Worm (Caenorhabditis elegans) whole organism, L2 larva: ENCODE data around the gene W04D2.4.

Experiments
- Y55F3AM.14 ChIP-seq: fragments of 200-800 bp; sonication (Bioruptor generic); optimal IDR thresholded peaks from 2 replicates; lab custom pipeline; 2018; ENCODE audit warnings: mild to moderate bottlenecking, missing genetic modification characterization, missing compliant biosample characterization
- blmp-1 ChIP-seq: sonication (generic microtip); optimal IDR thresholded peaks from 2 replicates; lab custom pipeline; 2017; ENCODE audit warnings: missing genetic modification characterization, mild to moderate bottlenecking, missing compliant biosample characterization, antibody characterized with exemption, moderate library complexity; ENCODE audit not compliant: insufficient read depth
- dmd-4 ChIP-seq: sonication (generic microtip); optimal IDR thresholded peaks from 2 replicates; lab custom pipeline; 2017; ENCODE audit warnings: missing biosample characterization, missing genetic modification characterization
- elt-3 ChIP-seq: sonication (generic microtip); optimal IDR thresholded peaks from 2 replicates; lab custom pipeline; 2017; ENCODE audit warnings: missing biosample characterization, missing genetic modification characterization
- fos-1 ChIP-seq: fragments of 150-350 bp; optimal IDR thresholded peaks from 2 replicates; lab custom pipeline; 2014; ENCODE audit warnings: missing biosample characterization, missing genetic modification characterization
- lin-39 ChIP-seq: fragments of 150-350 bp; optimal IDR thresholded peaks from 2 replicates; lab custom pipeline; 2014; ENCODE audit warnings: missing biosample characterization, missing genetic modification reagents, missing genetic modification characterization
- mdl-1 ChIP-seq, 2 experiments: fragments of 150-350 bp in 1 of 2; sonication (generic microtip) in 1 of 2; optimal IDR thresholded peaks; 2 replicates each; lab custom pipeline; 2017; ENCODE audit warnings: missing biosample characterization in 2 of 2, missing genetic modification characterization in 2 of 2
- nhr-11 ChIP-seq: fragments of 150-350 bp; optimal IDR thresholded peaks from 2 replicates; lab custom pipeline; 2014; ENCODE audit warnings: missing biosample characterization, missing genetic modification characterization
- nhr-25 ChIP-seq: fragments of 150-350 bp; sonication (generic microtip); optimal IDR thresholded peaks from 3 replicates; lab custom pipeline; 2014; ENCODE audit warnings: missing biosample characterization, missing genetic modification characterization
- nhr-77 ChIP-seq: fragments of 150-350 bp; optimal IDR thresholded peaks from 2 replicates; lab custom pipeline; 2014; ENCODE audit warnings: missing biosample characterization, missing genetic modification characterization
- skn-1 ChIP-seq: sonication (generic microtip); optimal IDR thresholded peaks from 2 replicates; lab custom pipeline; 2017; ENCODE audit warnings: missing biosample characterization, missing genetic modification characterization
- sma-9 ChIP-seq, 2 experiments: fragments of 150-350 bp in 1 of 2; sonication (generic microtip) in 1 of 2; optimal IDR thresholded peaks; 2 replicates each; lab custom pipeline; 2014 to 2016; ENCODE audit warnings: missing genetic modification characterization in 2 of 2, mild to moderate bottlenecking in 1 of 2, missing biosample characterization in 1 of 2, missing compliant biosample characterization in 1 of 2, missing genetic modification reagents in 1 of 2, moderate library complexity in 1 of 2
- snpc-4 ChIP-seq: fragments of 150-350 bp; optimal IDR thresholded peaks from 2 replicates; lab custom pipeline; 2014; ENCODE audit warnings: missing biosample characterization, missing genetic modification characterization
- unc-62 ChIP-seq: fragments of 150-350 bp; optimal IDR thresholded peaks from 2 replicates; lab custom pipeline; 2014; ENCODE audit warnings: missing biosample characterization, missing genetic modification reagents, missing genetic modification characterization

DNA sequence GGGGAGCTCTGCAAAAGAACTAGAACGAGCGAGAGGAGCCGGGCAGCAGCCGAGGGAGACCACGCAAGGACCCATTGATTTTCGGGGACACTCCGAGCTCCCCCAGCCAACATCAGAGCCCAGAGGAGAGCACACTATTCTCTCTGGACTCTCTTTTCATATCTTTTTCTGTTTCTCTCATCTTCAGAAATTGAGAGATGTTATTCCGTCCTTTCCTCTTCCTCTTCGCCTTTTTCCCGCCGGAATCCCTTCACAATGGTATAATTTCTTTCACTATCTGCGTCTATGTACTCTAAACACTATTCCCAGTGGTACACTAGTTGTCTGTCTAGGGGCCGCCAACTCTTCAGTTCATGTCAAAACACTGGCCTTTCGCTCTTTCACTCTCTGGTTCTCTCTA, 32.2 kb downstream of the W04D2.4 start:
- TF ChIP-seq skn-1 (tag; lab: Kevin White, UChicago), result no peak
- TF ChIP-seq Y55F3AM.14 (GFP tag; lab: Kevin White, UChicago), result peak; percentile 73
- TF ChIP-seq nhr-25 (tag; lab: Kevin White, UChicago), result peak; percentile 63
- peak; percentile 95 for TF ChIP-seq sma-9 (GFP tag; optimal IDR thresholded peaks at IDR 0.05; lab: Kevin White, UChicago)
- peak; percentile 23 for TF ChIP-seq sma-9 (tag; optimal IDR thresholded peaks at IDR 0.05; lab: Kevin White, UChicago)
- TF ChIP-seq snpc-4 (tag; lab: Kevin White, UChicago), result peak; percentile 32
- TF ChIP-seq fos-1 (tag; lab: Kevin White, UChicago), result peak; percentile 20
- no peak for TF ChIP-seq nhr-11
- peak in 1 of 2 experiments; percentile 67 for TF ChIP-seq mdl-1 (tag; optimal IDR thresholded peaks at IDR 0.05; lab: Kevin White, UChicago)
- TF ChIP-seq nhr-77 (tag; lab: Kevin White, UChicago), result no peak
- no peak for TF ChIP-seq unc-62 (GFP tag; lab: Kevin White, UChicago)
- TF ChIP-seq elt-3, result no peak
- TF ChIP-seq dmd-4 (tag; lab: Kevin White, UChicago), result no peak
- TF ChIP-seq blmp-1, result peak; percentile 26
- TF ChIP-seq lin-39, result no peak
